Fruit fly (Drosophila melanogaster): ENCODE results near the gene Hand.

dm6 chr2L:10341405-10341804, 46.2 kb upstream of the Hand start, which contains the start of gene CG31715:
- no peak for TF ChIP-seq CG8478 (optimal IDR thresholded peaks at IDR 0.05)
- TF ChIP-seq Dll (optimal IDR thresholded peaks at IDR 0.05) = no peak
- no peak for TF ChIP-seq EcR (GFP tag; optimal IDR thresholded peaks at IDR 0.05)
- TF ChIP-seq pan (optimal IDR thresholded peaks at IDR 0.05) = no peak

All from whole organism.